Worm (Caenorhabditis elegans): Measurements from ENCODE around the gene spe-10.

- TF ChIP-seq hlh-15 (tag; optimal IDR thresholded peaks at IDR 0.05) = no peak
- TF ChIP-seq pag-3 (tag; optimal IDR thresholded peaks at IDR 0.05; ENCODE audit: borderline replicate concordance) = no peak
- TF ChIP-seq npax-4 (tag; optimal IDR thresholded peaks at IDR 0.05) = no peak
- TF ChIP-seq ama-1 (optimal IDR thresholded peaks at IDR 0.05) = no peak
- TF ChIP-seq fkh-10 (GFP tag; optimal IDR thresholded peaks at IDR 0.05) = no peak
- no peak for TF ChIP-seq F13H6.1 (tag; optimal IDR thresholded peaks at IDR 0.05)
- TF ChIP-seq unc-86 (tag; optimal IDR thresholded peaks at IDR 0.05) = no peak
- TF ChIP-seq tbx-7 (tag; optimal IDR thresholded peaks at IDR 0.05) = no peak
- TF ChIP-seq ets-4 (tag; optimal IDR thresholded peaks at IDR 0.05) = no peak
- no peak for TF ChIP-seq pqm-1 (tag; optimal IDR thresholded peaks at IDR 0.05)
- TF ChIP-seq hlh-13 (GFP tag; optimal IDR thresholded peaks at IDR 0.05) = no peak
- no peak for TF ChIP-seq ceh-6 (GFP tag; optimal IDR thresholded peaks at IDR 0.05)
Measured at ce11 chrV:10387412-10387811, 3.4 kb downstream of the spe-10 start.
